Worm (Caenorhabditis elegans) whole organism, L4 larva: ENCODE data around the gene zip-12.

Experiments used
- T26A8.4 ChIP-seq: fragments of 200-800 bp; sonication (Bioruptor generic); IDR thresholded peaks from 2 replicates; pipeline ENCODE4 v1.3.6; 2022; ENCODE audit warnings: missing genetic modification characterization, missing compliant biosample characterization
- aha-1 ChIP-seq: fragments of 150-350 bp; peaks from one replicate; lab custom pipeline; 2014; ENCODE audit warnings: missing biosample characterization, missing genetic modification characterization
- arid-1 ChIP-seq: fragments of 200-800 bp; sonication (Bioruptor generic); conservative IDR thresholded peaks from 2 replicates; pipeline ENCODE4 v1.3.6; 2022; ENCODE audit warnings: missing genetic modification reagents, missing genetic modification characterization, missing compliant biosample characterization
- ceh-32 ChIP-seq: sonication (generic microtip); optimal IDR thresholded peaks from 2 replicates; lab custom pipeline; 2016; ENCODE audit warnings: mild to moderate bottlenecking, missing genetic modification characterization, missing compliant biosample characterization; ENCODE audit not compliant: poor library complexity
- daf-16 ChIP-seq, 3 experiments: sonication (generic microtip); optimal IDR thresholded peaks; 2 replicates each; lab custom pipeline; 2016 to 2017; ENCODE audit warnings: missing genetic modification characterization in 3 of 3, missing genetic modification reagents in 3 of 3, mild to moderate bottlenecking in 2 of 3, missing compliant biosample characterization in 2 of 3, missing biosample characterization in 1 of 3, moderate library complexity in 1 of 3
- dmd-6 ChIP-seq: fragments of 200-800 bp; sonication (Bioruptor generic); IDR thresholded peaks from 2 replicates; pipeline ENCODE4 v1.3.6; 2022; ENCODE audit warnings: missing genetic modification reagents, missing genetic modification characterization, missing compliant biosample characterization
- dpl-1 ChIP-seq: fragments of 150-350 bp; optimal IDR thresholded peaks from 2 replicates; lab custom pipeline; 2014; ENCODE audit warnings: missing biosample characterization, missing genetic modification reagents, missing genetic modification characterization
- duxl-1 ChIP-seq: sonication (generic microtip); optimal IDR thresholded peaks from 2 replicates; lab custom pipeline; 2016; ENCODE audit warnings: mild to moderate bottlenecking, missing genetic modification characterization, moderate library complexity, missing compliant biosample characterization; ENCODE audit not compliant: poor library complexity
- dve-1 ChIP-seq: sonication (generic microtip); optimal IDR thresholded peaks from 2 replicates; lab custom pipeline; 2017; ENCODE audit warnings: antibody characterized with exemption, mild to moderate bottlenecking, missing genetic modification characterization, missing compliant biosample characterization; ENCODE audit not compliant: insufficient read depth
- egl-43 ChIP-seq: fragments of 200-800 bp; sonication (Bioruptor generic); IDR thresholded peaks from 2 replicates; pipeline ENCODE4 v1.3.6; 2022; ENCODE audit warnings: missing genetic modification reagents, missing genetic modification characterization, missing compliant biosample characterization
- hif-1 ChIP-seq, 2 experiments: sonication (generic microtip); optimal IDR thresholded peaks; 2 replicates each; lab custom pipeline; 2016 to 2017; ENCODE audit warnings: missing compliant biosample characterization in 2 of 2, missing genetic modification characterization in 2 of 2, missing genetic modification reagents in 2 of 2, missing genotype in 2 of 2, mild to moderate bottlenecking in 1 of 2
- hlh-11 ChIP-seq: fragments of 200-800 bp; sonication (Bioruptor generic); optimal IDR thresholded peaks from 2 replicates; lab custom pipeline; 2018; ENCODE audit warnings: mild to moderate bottlenecking, missing genetic modification characterization, missing compliant biosample characterization
- hlh-30 ChIP-seq: sonication (generic microtip); optimal IDR thresholded peaks from 2 replicates; lab custom pipeline; 2017; ENCODE audit warnings: antibody characterized with exemption, mild to moderate bottlenecking, missing genetic modification characterization, missing compliant biosample characterization; ENCODE audit not compliant: insufficient read depth
- hmg-1.1 ChIP-seq: fragments of 200-800 bp; sonication (Bioruptor generic); IDR thresholded peaks from 2 replicates; pipeline ENCODE4 v1.3.6; 2022; ENCODE audit warnings: missing genetic modification reagents, missing genetic modification characterization, missing compliant biosample characterization
- jun-1 ChIP-seq: fragments of 150-350 bp; optimal IDR thresholded peaks from 2 replicates; lab custom pipeline; 2014; ENCODE audit warnings: missing biosample characterization, missing genetic modification reagents, missing genetic modification characterization
- lin-38 ChIP-seq: fragments of 200-800 bp; sonication (Bioruptor generic); IDR thresholded peaks from 2 replicates; pipeline ENCODE4 v1.3.6; 2022; ENCODE audit warnings: missing genetic modification reagents, missing genetic modification characterization, missing compliant biosample characterization
- lir-3 ChIP-seq: sonication (generic microtip); optimal IDR thresholded peaks from 2 replicates; lab custom pipeline; 2016; ENCODE audit warnings: mild to moderate bottlenecking, missing genetic modification characterization, missing compliant biosample characterization
- lsy-2 ChIP-seq, 2 experiments: fragments of 150-350 bp in 1 of 2; sonication (generic microtip) in 1 of 2; optimal IDR thresholded peaks; 2 replicates each; lab custom pipeline; 2014 to 2017; ENCODE audit warnings: missing biosample characterization in 2 of 2, missing genetic modification characterization in 2 of 2
- mdl-1 ChIP-seq, 2 experiments: fragments of 150-350 bp in 1 of 2; sonication (generic microtip) in 1 of 2; optimal IDR thresholded peaks; 2 replicates each; lab custom pipeline; 2014 to 2017; ENCODE audit warnings: missing biosample characterization in 2 of 2, missing genetic modification characterization in 2 of 2
- mes-2 ChIP-seq: sonication (generic microtip); optimal IDR thresholded peaks from 2 replicates; lab custom pipeline; 2016; ENCODE audit warnings: missing genotype, mild to moderate bottlenecking, missing genetic modification characterization, missing compliant biosample characterization; ENCODE audit not compliant: poor library complexity, severe bottlenecking
- mxl-2 ChIP-seq: fragments of 200-800 bp; sonication (Bioruptor generic); conservative IDR thresholded peaks from 2 replicates; pipeline ENCODE4 v1.3.6; 2022; ENCODE audit warnings: missing genetic modification reagents, missing genetic modification characterization, missing compliant biosample characterization
- nhr-41 ChIP-seq: fragments of 200-800 bp; sonication (Bioruptor generic); IDR thresholded peaks from 2 replicates; pipeline ENCODE4 v1.3.6; 2022; ENCODE audit warnings: missing genetic modification reagents, missing genetic modification characterization, missing compliant biosample characterization
- nhr-6 ChIP-seq: fragments of 150-350 bp; optimal IDR thresholded peaks from 2 replicates; lab custom pipeline; 2014; ENCODE audit warnings: missing biosample characterization, missing genetic modification characterization
- pha-4 ChIP-seq, 2 experiments: fragments of 150-350 bp in 1 of 2; fragments of 200-800 bp in 1 of 2; sonication (Bioruptor generic) in 1 of 2; IDR thresholded peaks in 1 of 2; optimal IDR thresholded peaks in 1 of 2; 2 replicates each; pipeline versions ENCODE4 v1.3.6 to Lab custom; 2014 to 2022; ENCODE audit warnings: missing genetic modification characterization in 2 of 2, missing genetic modification reagents in 2 of 2, missing biosample characterization in 1 of 2, missing compliant biosample characterization in 1 of 2
- php-3 ChIP-seq: fragments of 200-800 bp; sonication (Bioruptor generic); IDR thresholded peaks from 2 replicates; pipeline ENCODE4 v1.3.6; 2022; ENCODE audit warnings: missing genetic modification reagents, missing genetic modification characterization, missing compliant biosample characterization
- sdz-12 ChIP-seq: fragments of 200-800 bp; sonication (Bioruptor generic); optimal IDR thresholded peaks from 2 replicates; lab custom pipeline; 2018; ENCODE audit warnings: mild to moderate bottlenecking, missing genetic modification characterization, missing compliant biosample characterization
- spr-1 ChIP-seq: sonication (generic microtip); optimal IDR thresholded peaks from 2 replicates; lab custom pipeline; 2016; ENCODE audit warnings: mild to moderate bottlenecking, missing genetic modification characterization, missing compliant biosample characterization
- unc-62 ChIP-seq, 3 experiments: fragments of 150-350 bp in 1 of 3; sonication (generic microtip); optimal IDR thresholded peaks in 2 of 3; peaks in 1 of 3; 1 replicate in 1 of 3; 2 replicates in 2 of 3; lab custom pipeline; 2014 to 2017; ENCODE audit warnings: missing biosample characterization in 3 of 3, missing genetic modification characterization in 3 of 3, missing genetic modification reagents in 3 of 3, missing genotype in 1 of 3
- zfp-2 ChIP-seq: sonication (generic microtip); optimal IDR thresholded peaks from 2 replicates; lab custom pipeline; 2016; ENCODE audit warnings: mild to moderate bottlenecking, missing genetic modification characterization, missing compliant biosample characterization
- zip-2 ChIP-seq: fragments of 150-350 bp; optimal IDR thresholded peaks from 2 replicates; lab custom pipeline; 2014; ENCODE audit warnings: missing biosample characterization, missing genetic modification characterization

The zip-12 gene

ce11 chrIII:12368462-12369306, 41.0 kb downstream of the zip-12 start, which contains the start of gene his-72 (continued):
- TF ChIP-seq dmd-6 (GFP tag; lab: Robert Waterston, UW) (peak; percentile 44; the same call in 1 of the 2 replicates), arid-1 (0 out of 2 replicates have a peak, but pooled peaks have one; percentile 2), egl-43 (GFP tag; lab: Robert Waterston, UW) (peak; percentile 64; the same call in 1 of the 2 replicates), nhr-41 (GFP tag; lab: Robert Waterston, UW) (no peak)
- TF ChIP-seq, all 104 proteins: peak for 25

ce11 chrIII:12369476-12369875, 41.8 kb downstream of the zip-12 start:
- TF ChIP-seq unc-62 (GFP tag; optimal IDR thresholded peaks at IDR 0.05 in 1 of 2; lab: Kevin White, UChicago): peak in 1 of 2 experiments; percentile 56
- no peak for TF ChIP-seq unc-62 (tag; optimal IDR thresholded peaks at IDR 0.05; lab: Kevin White, UChicago)
- peak; percentile 39 for TF ChIP-seq dpl-1 (GFP tag; lab: Kevin White, UChicago)
- TF ChIP-seq aha-1: peak; percentile 94
- TF ChIP-seq hlh-11 (tag; lab: Kevin White, UChicago): no peak
- TF ChIP-seq nhr-6 (tag; lab: Kevin White, UChicago): no peak
- peak; percentile 62; the same call in 1 of the 2 replicates for TF ChIP-seq hmg-1.1 (GFP tag; lab: Robert Waterston, UW)
- TF ChIP-seq lin-38: peak; percentile 37; the same call in 1 of the 2 replicates
- peak; percentile 52; the same call in 1 of the 2 replicates for TF ChIP-seq arid-1
- peak; percentile 6 for TF ChIP-seq spr-1 (tag; lab: Kevin White, UChicago)
- TF ChIP-seq php-3 (GFP tag; lab: Robert Waterston, UW): 0 out of 2 replicates have a peak, but pooled peaks have one; percentile 39
- TF ChIP-seq mdl-1 (tag; optimal IDR thresholded peaks at IDR 0.05; lab: Kevin White, UChicago): peak in 1 of 2 experiments; percentile 9
- TF ChIP-seq lir-3 (tag; lab: Kevin White, UChicago): no peak
- TF ChIP-seq ceh-32: no peak
- TF ChIP-seq mes-2 (tag; lab: Kevin White, UChicago): peak; percentile 67
- TF ChIP-seq hlh-30 (tag; lab: Kevin White, UChicago): peak; percentile 32

DNA sequence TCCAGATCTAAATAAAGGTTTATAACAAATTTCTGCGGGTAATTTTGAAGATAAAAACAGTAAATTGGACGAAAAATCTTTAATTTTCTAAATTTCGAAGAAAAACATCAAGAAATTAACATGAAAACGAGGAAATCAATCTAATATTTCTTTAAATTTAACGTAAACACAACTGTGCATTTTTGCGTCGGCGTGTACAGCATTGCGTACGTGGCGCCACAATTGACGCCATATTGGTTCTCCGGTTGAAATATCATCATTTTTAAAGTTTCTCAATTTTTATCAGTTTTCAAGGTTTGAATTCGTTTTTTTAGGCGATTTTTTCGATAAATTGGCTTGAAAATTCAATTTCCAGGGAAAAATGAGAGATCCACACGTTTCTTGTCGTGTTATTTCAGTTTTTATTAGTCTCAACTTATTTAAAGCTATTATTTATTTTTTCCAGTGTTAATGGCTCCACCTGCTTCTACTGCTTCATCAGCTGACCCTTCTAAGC, 42.3 kb downstream of the zip-12 start, which contains the start of gene rpt-6:
rpt-6 (plus strand) TSS at position 446 of the 496 bp plus-strand sequence.
- TF ChIP-seq lsy-2 (tag; optimal IDR thresholded peaks at IDR 0.05; lab: Kevin White, UChicago) (peak in 1 of 2 experiments; percentile 69), aha-1 (peak; percentile 66), daf-16 (GFP tag; optimal IDR thresholded peaks at IDR 0.05; lab: Kevin White, UChicago) (no peak), daf-16 (tag; optimal IDR thresholded peaks at IDR 0.05; lab: Kevin White, UChicago) (peak; percentile 57), mes-2 (tag; lab: Kevin White, UChicago) (peak; percentile 89), hif-1 (tag; optimal IDR thresholded peaks at IDR 0.05; lab: Kevin White, UChicago) (no peak), zfp-2 (tag; lab: Kevin White, UChicago) (no peak), duxl-1 (tag; lab: Kevin White, UChicago) (peak; percentile 62), dve-1 (tag; lab: Kevin White, UChicago) (peak; percentile 35), arid-1 (peak; percentile 58; the same call in 1 of the 2 replicates), nhr-41 (GFP tag; lab: Robert Waterston, UW) (no peak), zip-2 (tag; lab: Kevin White, UChicago) (no peak), unc-62 (GFP tag; optimal IDR thresholded peaks at IDR 0.05 in 1 of 2; lab: Kevin White, UChicago) (peak in 1 of 2 experiments; percentile 94), unc-62 (tag; optimal IDR thresholded peaks at IDR 0.05; lab: Kevin White, UChicago) (no peak), pha-4 (GFP tag; IDR thresholded peaks at IDR 0.05; lab: Robert Waterston, UW) (peak; percentile 32; the same call in 1 of the 2 replicates), pha-4 (tag; optimal IDR thresholded peaks at IDR 0.05; lab: Kevin White, UChicago) (no peak), dpl-1 (GFP tag; lab: Kevin White, UChicago) (peak; percentile 67), lin-38 (peak; percentile 73), jun-1 (no peak), mxl-2 (no peak), hlh-30 (tag; lab: Kevin White, UChicago) (peak; percentile 11), sdz-12 (GFP tag; lab: Kevin White, UChicago) (no peak), T26A8.4 (GFP tag; lab: Robert Waterston, UW) (peak; percentile 27; the same call in 1 of the 2 replicates)
